Fruit fly (Drosophila melanogaster): ENCODE measurements around the gene CG31156.
A peak's percentile ranks its signal among the peaks of the same experiment; 100 is the strongest.

dm6 chr3R:22576096-22576697 lies 37.3 kb downstream of the CG31156 start:
- TF ChIP-seq CG15710 (tag; optimal IDR thresholded peaks at IDR 0.05) (no peak), CG10348 (GFP tag; IDR thresholded peaks at IDR 0.05) (no peak), CG14655 (GFP tag; optimal IDR thresholded peaks at IDR 0.05) (peak; percentile 77), CG32121 (GFP tag; IDR thresholded peaks at IDR 0.05) (peak; percentile 55; the same call in 1 of the 2 replicates), CG17806 (tag; optimal IDR thresholded peaks at IDR 0.05) (no peak), fd96Ca (GFP tag; IDR thresholded peaks at IDR 0.05) (peak; percentile 64; the same call in 2 of the 3 replicates), CG8159 (tag; optimal IDR thresholded peaks at IDR 0.05) (no peak), Pif1A (GFP tag; optimal IDR thresholded peaks at IDR 0.05) (no peak), D1 (tag; optimal IDR thresholded peaks at IDR 0.05) (no peak), CG4496 (GFP tag; IDR thresholded peaks at IDR 0.05) (peak; percentile 84), Snoo (tag; optimal IDR thresholded peaks at IDR 0.05) (no peak), Pif1B (GFP tag; optimal IDR thresholded peaks at IDR 0.05) (peak; percentile 1), rn (GFP tag; IDR thresholded peaks at IDR 0.05) (no peak)

Data from whole organism, pupa.